Worm (Caenorhabditis elegans): ENCODE results near the gene lips-8.

The lips-8 gene

DNA sequence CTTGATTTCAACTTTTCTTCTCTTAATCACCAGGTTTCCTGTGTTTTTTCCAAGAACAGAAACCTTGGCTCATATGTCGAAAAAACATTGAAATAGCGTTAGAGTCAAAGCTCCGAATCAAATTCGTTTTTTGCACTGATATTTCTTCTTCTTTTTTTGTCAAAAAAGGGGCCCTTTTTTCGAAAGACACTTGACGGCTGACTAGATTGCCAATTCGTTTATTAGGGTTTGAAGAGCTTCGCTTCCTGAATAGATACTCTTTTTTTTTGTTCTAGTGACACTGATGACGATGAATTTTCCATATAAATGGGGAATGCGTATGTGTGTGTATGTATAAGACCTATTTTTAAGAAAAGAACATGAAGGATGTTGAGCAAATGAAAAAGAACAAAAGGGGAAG lies 18.5 kb downstream of the lips-8 start:
- TF ChIP-seq set-16 (GFP tag; IDR thresholded peaks at IDR 0.05), result no peak
- no peak for TF ChIP-seq F49E8.2 (tag; optimal IDR thresholded peaks at IDR 0.05; ENCODE audit: borderline replicate concordance)
- peak; percentile 46 for TF ChIP-seq fkh-10 (GFP tag; optimal IDR thresholded peaks at IDR 0.05)

DNA sequence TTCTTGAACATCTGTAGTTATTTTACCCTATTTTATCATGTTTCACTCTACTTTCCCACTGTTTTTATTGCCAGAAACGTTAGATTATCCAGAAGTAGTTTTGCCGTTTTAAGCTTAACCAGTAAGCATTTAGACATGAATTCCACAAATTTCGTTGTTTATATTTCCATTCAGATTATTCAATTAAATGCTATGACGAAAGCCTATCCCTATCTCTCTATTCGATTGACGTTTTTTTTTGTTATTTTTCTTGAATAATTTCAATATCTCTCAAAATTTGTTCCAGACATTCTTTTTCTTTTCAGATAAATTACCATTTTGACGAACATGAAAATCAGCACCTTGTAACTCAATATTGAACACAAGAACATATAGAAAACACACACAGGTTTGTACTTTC lies 20.2 kb downstream of the lips-8 start, which contains the start of gene npr-40:
Gene npr-40, plus strand, starts transcription at position 301 of the 400 bp plus-strand sequence.
- no peak for TF ChIP-seq unc-130 (GFP tag; optimal IDR thresholded peaks at IDR 0.05)
- no peak for TF ChIP-seq ceh-28 (tag; optimal IDR thresholded peaks at IDR 0.05)
- TF ChIP-seq ceh-20 (GFP tag; IDR thresholded peaks at IDR 0.05), result no peak
- no peak for TF ChIP-seq nhr-28 (tag; optimal IDR thresholded peaks at IDR 0.05)
- TF ChIP-seq daf-8 (GFP tag; IDR thresholded peaks at IDR 0.05), result no peak
- peak; percentile 4 for TF ChIP-seq aha-1 (tag)

- TF ChIP-seq attf-4 (tag; optimal IDR thresholded peaks at IDR 0.05), result no peak
- TF ChIP-seq fkh-10 (GFP tag; optimal IDR thresholded peaks at IDR 0.05), result peak; percentile 53
- no peak for TF ChIP-seq hmg-1.1 (GFP tag; IDR thresholded peaks at IDR 0.05)
- peak in 1 of 2 experiments; percentile 90 for TF ChIP-seq unc-62 (GFP tag; optimal IDR thresholded peaks at IDR 0.05 in 1 of 2)
- no peak for TF ChIP-seq unc-62 (tag; optimal IDR thresholded peaks at IDR 0.05)
- no peak for TF ChIP-seq lin-15B (tag; optimal IDR thresholded peaks at IDR 0.05)
Measured at ce11 chrX:14920880-14921279, 22.6 kb downstream of the lips-8 start.

ce11 chrX:14922758-14923157 lies 24.5 kb downstream of the lips-8 start:
- TF ChIP-seq madf-9 (GFP tag; conservative IDR thresholded peaks at IDR 0.05), result no peak
- peak; percentile 90 for TF ChIP-seq aha-1 (tag)

ce11 chrX:14928854-14929253 lies 30.5 kb downstream of the lips-8 start, which contains the start of gene ntr-2:
TSS of gene ntr-2 (minus strand) at chrX:14928954.
- no peak for TF ChIP-seq ceh-32 (tag; optimal IDR thresholded peaks at IDR 0.05; ENCODE audit: poor library complexity)
- no peak for TF ChIP-seq fos-1 (tag; optimal IDR thresholded peaks at IDR 0.05)
- no peak for TF ChIP-seq lin-13 (GFP tag; optimal IDR thresholded peaks at IDR 0.05)
- TF ChIP-seq nhr-10 (tag; optimal IDR thresholded peaks at IDR 0.05), result no peak
- TF ChIP-seq R02D3.7 (tag; optimal IDR thresholded peaks at IDR 0.05), result no peak
- TF ChIP-seq egl-43 (GFP tag; IDR thresholded peaks at IDR 0.05), result no peak
- TF ChIP-seq cey-2 (tag; optimal IDR thresholded peaks at IDR 0.05; ENCODE audit: borderline replicate concordance, insufficient read depth), result no peak
- TF ChIP-seq nhr-6 (tag; optimal IDR thresholded peaks at IDR 0.05), result no peak

ce11 chrX:14929512-14929911 lies 31.2 kb downstream of the lips-8 start:
- TF ChIP-seq sdz-12 (GFP tag; optimal IDR thresholded peaks at IDR 0.05) (no peak), unc-62 (GFP tag; optimal IDR thresholded peaks at IDR 0.05 in 1 of 2) (peak in 1 of 2 experiments; percentile 92), unc-62 (tag; optimal IDR thresholded peaks at IDR 0.05) (no peak)

DNA sequence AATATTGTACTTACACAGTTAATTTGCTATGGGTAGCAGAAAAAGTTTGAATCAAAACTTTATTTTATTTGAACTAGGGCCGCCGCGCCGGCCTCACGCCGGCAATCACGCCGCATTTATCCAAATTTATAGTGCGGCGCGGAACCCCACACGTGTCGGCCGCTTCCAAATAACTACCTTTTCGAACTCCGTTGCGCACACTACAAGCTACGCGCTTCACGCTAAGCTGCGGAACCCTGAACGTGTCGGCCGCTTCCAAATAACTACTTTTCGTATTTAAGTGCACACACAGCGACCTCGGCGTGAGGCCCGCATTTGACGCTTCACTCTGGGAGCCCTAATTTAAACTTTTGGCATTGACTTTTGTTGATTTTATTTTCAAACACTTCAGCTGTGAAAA lies 33.1 kb downstream of the lips-8 start:
- no peak for TF ChIP-seq F49E8.2 (tag; optimal IDR thresholded peaks at IDR 0.05; ENCODE audit: borderline replicate concordance)
- peak; percentile 25; the same call in 1 of the 2 replicates for TF ChIP-seq set-16 (GFP tag; IDR thresholded peaks at IDR 0.05)

ce11 chrX:14938188-14938587 lies 39.9 kb downstream of the lips-8 start:
- TF ChIP-seq unc-62 (GFP tag; optimal IDR thresholded peaks at IDR 0.05 in 1 of 2), result peak in 1 of 2 experiments; percentile 34
- no peak for TF ChIP-seq unc-62 (tag; optimal IDR thresholded peaks at IDR 0.05)
- 0 out of 2 replicates have a peak, but pooled peaks have one; percentile 24 for TF ChIP-seq Y48G9A.11 (GFP tag; IDR thresholded peaks at IDR 0.05)
- TF ChIP-seq egl-43 (GFP tag; IDR thresholded peaks at IDR 0.05), result no peak
- TF ChIP-seq snpc-4 (tag; optimal IDR thresholded peaks at IDR 0.05), result peak; percentile 75
- TF ChIP-seq nhr-42 (GFP tag; IDR thresholded peaks at IDR 0.05), result peak; percentile 31; the same call in 1 of the 2 replicates
- peak; percentile 20; the same call in 1 of the 2 replicates for TF ChIP-seq pha-4 (GFP tag; IDR thresholded peaks at IDR 0.05)
- no peak for TF ChIP-seq pha-4 (tag; optimal IDR thresholded peaks at IDR 0.05)

Data from whole organism, L4 larva.